Worm (Caenorhabditis elegans): ENCODE measurements around the gene msp-32.
"Not testable (repeated sequence)": the region's sequence is repeated elsewhere in the genome, so short reads cannot be mapped to it uniquely, and the experiment has no call there.

The msp-32 gene

ce11 chrII:4898529-4898928 lies at the start of gene msp-32:
msp-32 (plus strand) TSS chrII:4898829.
- not testable (repeated sequence) for TF ChIP-seq flt-1 (GFP tag; IDR thresholded peaks at IDR 0.05); scrt-1 (GFP tag; IDR thresholded peaks at IDR 0.05); ceh-13 (GFP tag; optimal IDR thresholded peaks at IDR 0.05)

- no peak for TF ChIP-seq tbx-37 (GFP tag; conservative IDR thresholded peaks at IDR 0.05)
- no peak for TF ChIP-seq hmg-4 (GFP tag; optimal IDR thresholded peaks at IDR 0.05)
- TF ChIP-seq ets-7 (tag; optimal IDR thresholded peaks at IDR 0.05): no peak
- no peak for TF ChIP-seq F13C5.2 (tag; optimal IDR thresholded peaks at IDR 0.05)
- no peak for TF ChIP-seq scrt-1 (GFP tag; IDR thresholded peaks at IDR 0.05)
- TF ChIP-seq tra-4 (tag; optimal IDR thresholded peaks at IDR 0.05): no peak
- TF ChIP-seq hmbx-1 (tag; optimal IDR thresholded peaks at IDR 0.05): no peak
These were observed 48.7 kb upstream of the msp-32 start, which contains the start of gene T23B7.3 for ce11 chrII:4849885-4850284. T23B7.3 (plus strand) TSS chrII:4850185.

ce11 chrII:4851594-4852106 lies 47.0 kb upstream of the msp-32 start, which contains the start of gene dnj-9:
dnj-9 (plus strand) TSS chrII:4852056.
- TF ChIP-seq aly-1 (tag; optimal IDR thresholded peaks at IDR 0.05) (no peak), tbx-11 (GFP tag; IDR thresholded peaks at IDR 0.05) (no peak), ceh-36 (tag; optimal IDR thresholded peaks at IDR 0.05) (peak; percentile 30), hmbx-1 (tag; optimal IDR thresholded peaks at IDR 0.05) (peak; percentile 29), ets-7 (tag; optimal IDR thresholded peaks at IDR 0.05) (no peak), sea-1 (GFP tag; conservative IDR thresholded peaks at IDR 0.05) (no peak), pes-1 (GFP tag; IDR thresholded peaks at IDR 0.05) (peak; percentile 48; the same call in 1 of the 2 replicates), B0310.2 (tag; optimal IDR thresholded peaks at IDR 0.05) (no peak), tbx-37 (GFP tag; conservative IDR thresholded peaks at IDR 0.05) (0 out of 2 replicates have a peak, but pooled peaks have one; percentile 31), tra-4 (tag; optimal IDR thresholded peaks at IDR 0.05) (no peak), F13C5.2 (tag; optimal IDR thresholded peaks at IDR 0.05) (peak; percentile 68), ama-1 (optimal IDR thresholded peaks at IDR 0.05) (no peak), hmg-4 (GFP tag; optimal IDR thresholded peaks at IDR 0.05) (no peak), ceh-13 (GFP tag; optimal IDR thresholded peaks at IDR 0.05) (no peak), hnd-1 (tag; optimal IDR thresholded peaks at IDR 0.05) (peak; percentile 32), scrt-1 (GFP tag; IDR thresholded peaks at IDR 0.05) (peak; percentile 59; the same call in 1 of the 2 replicates), flt-1 (GFP tag; IDR thresholded peaks at IDR 0.05) (peak; percentile 62; the same call in 1 of the 2 replicates)

ce11 chrII:4854761-4855160 lies 43.9 kb upstream of the msp-32 start:
- TF ChIP-seq hmg-4 (GFP tag; optimal IDR thresholded peaks at IDR 0.05) (no peak), hnd-1 (tag; optimal IDR thresholded peaks at IDR 0.05) (no peak), B0310.2 (tag; optimal IDR thresholded peaks at IDR 0.05) (no peak), flt-1 (GFP tag; IDR thresholded peaks at IDR 0.05) (no peak), scrt-1 (GFP tag; IDR thresholded peaks at IDR 0.05) (no peak), tbx-11 (GFP tag; IDR thresholded peaks at IDR 0.05) (no peak), ets-7 (tag; optimal IDR thresholded peaks at IDR 0.05) (no peak), tbx-37 (GFP tag; conservative IDR thresholded peaks at IDR 0.05) (no peak), ceh-36 (tag; optimal IDR thresholded peaks at IDR 0.05) (no peak), F13C5.2 (tag; optimal IDR thresholded peaks at IDR 0.05) (no peak), hmbx-1 (tag; optimal IDR thresholded peaks at IDR 0.05) (no peak), aly-1 (tag; optimal IDR thresholded peaks at IDR 0.05) (no peak), ama-1 (optimal IDR thresholded peaks at IDR 0.05) (no peak), ceh-13 (GFP tag; optimal IDR thresholded peaks at IDR 0.05) (no peak), tra-4 (tag; optimal IDR thresholded peaks at IDR 0.05) (no peak)

ce11 chrII:4855489-4855888 lies 43.1 kb upstream of the msp-32 start:
- TF ChIP-seq flt-1 (GFP tag; IDR thresholded peaks at IDR 0.05) (no peak), ceh-13 (GFP tag; optimal IDR thresholded peaks at IDR 0.05) (no peak), ets-7 (tag; optimal IDR thresholded peaks at IDR 0.05) (no peak), hmbx-1 (tag; optimal IDR thresholded peaks at IDR 0.05) (no peak), scrt-1 (GFP tag; IDR thresholded peaks at IDR 0.05) (no peak), hnd-1 (tag; optimal IDR thresholded peaks at IDR 0.05) (no peak), tbx-37 (GFP tag; conservative IDR thresholded peaks at IDR 0.05) (no peak), ceh-36 (tag; optimal IDR thresholded peaks at IDR 0.05) (no peak), sea-1 (GFP tag; conservative IDR thresholded peaks at IDR 0.05) (no peak), ama-1 (optimal IDR thresholded peaks at IDR 0.05) (no peak), pes-1 (GFP tag; IDR thresholded peaks at IDR 0.05) (no peak), aly-1 (tag; optimal IDR thresholded peaks at IDR 0.05) (no peak), tra-4 (tag; optimal IDR thresholded peaks at IDR 0.05) (no peak), tbx-11 (GFP tag; IDR thresholded peaks at IDR 0.05) (no peak), hmg-4 (GFP tag; optimal IDR thresholded peaks at IDR 0.05) (no peak), F13C5.2 (tag; optimal IDR thresholded peaks at IDR 0.05) (no peak), B0310.2 (tag; optimal IDR thresholded peaks at IDR 0.05) (no peak)

ce11 chrII:4856113-4856512 lies 42.5 kb upstream of the msp-32 start:
- TF ChIP-seq ceh-36 (tag; optimal IDR thresholded peaks at IDR 0.05) (no peak), hmg-4 (GFP tag; optimal IDR thresholded peaks at IDR 0.05) (no peak)

ce11 chrII:4857086-4857485 lies 41.5 kb upstream of the msp-32 start:
- TF ChIP-seq pes-1 (GFP tag; IDR thresholded peaks at IDR 0.05): no peak
- no peak for TF ChIP-seq hnd-1 (tag; optimal IDR thresholded peaks at IDR 0.05)
- no peak for TF ChIP-seq sea-1 (GFP tag; conservative IDR thresholded peaks at IDR 0.05)
- TF ChIP-seq hmbx-1 (tag; optimal IDR thresholded peaks at IDR 0.05): no peak
- no peak for TF ChIP-seq tra-4 (tag; optimal IDR thresholded peaks at IDR 0.05)
- no peak for TF ChIP-seq ets-7 (tag; optimal IDR thresholded peaks at IDR 0.05)
- TF ChIP-seq scrt-1 (GFP tag; IDR thresholded peaks at IDR 0.05): no peak
- no peak for TF ChIP-seq F13C5.2 (tag; optimal IDR thresholded peaks at IDR 0.05)
- no peak for TF ChIP-seq tbx-11 (GFP tag; IDR thresholded peaks at IDR 0.05)
- TF ChIP-seq B0310.2 (tag; optimal IDR thresholded peaks at IDR 0.05): no peak
- TF ChIP-seq ceh-13 (GFP tag; optimal IDR thresholded peaks at IDR 0.05): no peak
- no peak for TF ChIP-seq ceh-36 (tag; optimal IDR thresholded peaks at IDR 0.05)
- TF ChIP-seq aly-1 (tag; optimal IDR thresholded peaks at IDR 0.05): no peak
- no peak for TF ChIP-seq tbx-37 (GFP tag; conservative IDR thresholded peaks at IDR 0.05)
- TF ChIP-seq hmg-4 (GFP tag; optimal IDR thresholded peaks at IDR 0.05): no peak
- TF ChIP-seq ama-1 (optimal IDR thresholded peaks at IDR 0.05): no peak
- TF ChIP-seq flt-1 (GFP tag; IDR thresholded peaks at IDR 0.05): no peak

Data from whole organism, early embryonic.